Worm (Caenorhabditis elegans) whole organism, L1 larva: ENCODE data around the gene bre-3.

Source experiments
- F16B12.6 ChIP-seq: fragments of 150-350 bp; optimal IDR thresholded peaks from 2 replicates; lab custom pipeline; 2014; ENCODE audit warnings: missing biosample characterization, missing genetic modification characterization
- Y116A8C.19 ChIP-seq: sonication (generic microtip); optimal IDR thresholded peaks from 2 replicates; lab custom pipeline; 2016; ENCODE audit warnings: missing compliant biosample characterization, missing genetic modification characterization, borderline replicate concordance
- aha-1 ChIP-seq: fragments of 150-350 bp; optimal IDR thresholded peaks from 2 replicates; lab custom pipeline; 2014; ENCODE audit warnings: missing biosample characterization, missing genetic modification characterization
- aly-2 ChIP-seq: fragments of 150-350 bp; optimal IDR thresholded peaks from 2 replicates; lab custom pipeline; 2014; ENCODE audit warnings: missing biosample characterization, missing genetic modification characterization
- ceh-63 ChIP-seq: fragments of 200-800 bp; sonication (Bioruptor generic); optimal IDR thresholded peaks from 2 replicates; lab custom pipeline; 2018; ENCODE audit warnings: mild to moderate bottlenecking, missing genetic modification characterization, missing compliant biosample characterization
- ceh-82 ChIP-seq, 3 experiments: fragments of 150-350 bp in 1 of 3; sonication (generic microtip) in 2 of 3; optimal IDR thresholded peaks; 2 replicates each; lab custom pipeline; 2014 to 2017; ENCODE audit warnings: missing biosample characterization in 3 of 3, missing genetic modification characterization in 3 of 3
- ceh-90 ChIP-seq: sonication (generic microtip); optimal IDR thresholded peaks from 2 replicates; lab custom pipeline; 2016; ENCODE audit warnings: missing genetic modification characterization, missing compliant biosample characterization
- ces-1 ChIP-seq: fragments of 150-350 bp; optimal IDR thresholded peaks from 2 replicates; lab custom pipeline; 2014; ENCODE audit warnings: missing biosample characterization, missing genetic modification reagents, missing genetic modification characterization
- dsc-1 ChIP-seq: sonication (generic microtip); optimal IDR thresholded peaks from 2 replicates; lab custom pipeline; 2016; ENCODE audit warnings: mild to moderate bottlenecking, missing genetic modification characterization, missing compliant biosample characterization
- efl-1 ChIP-seq, 4 experiments: fragments of 150-350 bp; optimal IDR thresholded peaks in 3 of 4; peaks in 1 of 4; 1 replicate in 1 of 4; 2 replicates in 3 of 4; lab custom pipeline; 2014; ENCODE audit warnings: missing biosample characterization in 2 of 4, missing genetic modification characterization in 2 of 4, missing genetic modification reagents in 2 of 4
- efl-3 ChIP-seq: fragments of 200-800 bp; sonication (Bioruptor generic); optimal IDR thresholded peaks from 2 replicates; lab custom pipeline; 2018; ENCODE audit warnings: mild to moderate bottlenecking, missing genetic modification characterization, missing compliant biosample characterization
- egl-13 ChIP-seq: sonication (generic microtip); optimal IDR thresholded peaks from 2 replicates; lab custom pipeline; 2016; ENCODE audit warnings: missing genotype, missing genetic modification reagents, missing genetic modification characterization, missing compliant biosample characterization
- elt-2 ChIP-seq: sonication (generic microtip); optimal IDR thresholded peaks from 2 replicates; lab custom pipeline; 2016; ENCODE audit warnings: missing genetic modification characterization, mild to moderate bottlenecking, inconsistent platforms, missing compliant biosample characterization, missing genetic modification reagents
- ets-5 ChIP-seq: fragments of 200-800 bp; sonication (Bioruptor generic); IDR thresholded peaks from 2 replicates; pipeline ENCODE4 v1.3.6; 2022; ENCODE audit warnings: missing genetic modification characterization, missing compliant biosample characterization
- fkh-8 ChIP-seq: sonication (generic microtip); optimal IDR thresholded peaks from 2 replicates; lab custom pipeline; 2016; ENCODE audit warnings: mild to moderate bottlenecking, missing genetic modification characterization, missing compliant biosample characterization
- fos-1 ChIP-seq: fragments of 150-350 bp; optimal IDR thresholded peaks from 2 replicates; lab custom pipeline; 2014; ENCODE audit warnings: missing biosample characterization, missing genetic modification characterization
- hlh-17 ChIP-seq: fragments of 200-800 bp; sonication (Bioruptor generic); optimal IDR thresholded peaks from 2 replicates; lab custom pipeline; 2018; ENCODE audit warnings: missing genetic modification characterization, mild to moderate bottlenecking, missing compliant biosample characterization, moderate library complexity, borderline replicate concordance
- hlh-4 ChIP-seq: sonication (generic microtip); optimal IDR thresholded peaks from 2 replicates; lab custom pipeline; 2016; ENCODE audit warnings: mild to moderate bottlenecking, missing genetic modification characterization, missing compliant biosample characterization
- irx-1 ChIP-seq: sonication (generic microtip); optimal IDR thresholded peaks from 2 replicates; lab custom pipeline; 2016; ENCODE audit warnings: missing genetic modification characterization, missing compliant biosample characterization
- isw-1 ChIP-seq: fragments of 200-800 bp; sonication (Bioruptor generic); IDR thresholded peaks from 2 replicates; pipeline ENCODE4 v1.3.6; 2022; ENCODE audit warnings: missing genetic modification characterization, missing compliant biosample characterization
- jun-1 ChIP-seq: fragments of 150-350 bp; optimal IDR thresholded peaks from 2 replicates; lab custom pipeline; 2014; ENCODE audit warnings: missing biosample characterization, missing genetic modification reagents, missing genetic modification characterization
- lin-13 ChIP-seq: fragments of 150-350 bp; optimal IDR thresholded peaks from 2 replicates; lab custom pipeline; 2014; ENCODE audit warnings: missing biosample characterization, missing genetic modification reagents, missing genetic modification characterization
- lin-15B ChIP-seq: fragments of 150-350 bp; sonication (generic microtip); optimal IDR thresholded peaks from 3 replicates; lab custom pipeline; 2014; ENCODE audit warnings: missing biosample characterization, missing genetic modification characterization
- lin-35 ChIP-seq, 2 experiments: fragments of 150-350 bp; optimal IDR thresholded peaks; 2 replicates each; lab custom pipeline; 2014; ENCODE audit warnings: missing biosample characterization in 2 of 2, missing genetic modification characterization in 2 of 2, missing genetic modification reagents in 2 of 2
- lsy-2 ChIP-seq, 2 experiments: fragments of 150-350 bp; optimal IDR thresholded peaks; 2 replicates each; lab custom pipeline; 2014; ENCODE audit warnings: missing biosample characterization in 2 of 2, missing genetic modification characterization in 2 of 2
- mdl-1 ChIP-seq, 2 experiments: fragments of 150-350 bp; optimal IDR thresholded peaks; 2 replicates each; lab custom pipeline; 2014 to 2017; ENCODE audit warnings: missing biosample characterization in 2 of 2, missing genetic modification characterization in 2 of 2, inconsistent platforms in 1 of 2
- nhr-12 ChIP-seq: sonication (generic microtip); optimal IDR thresholded peaks from 2 replicates; lab custom pipeline; 2017; ENCODE audit warnings: missing biosample characterization, missing genetic modification characterization
- nhr-20 ChIP-seq: sonication (generic microtip); optimal IDR thresholded peaks from 2 replicates; lab custom pipeline; 2016; ENCODE audit warnings: mild to moderate bottlenecking, missing genetic modification characterization, missing compliant biosample characterization
- nhr-28 ChIP-seq: fragments of 150-350 bp; optimal IDR thresholded peaks from 2 replicates; lab custom pipeline; 2014; ENCODE audit warnings: missing biosample characterization, missing genetic modification characterization
- nhr-76 ChIP-seq: sonication (generic microtip); optimal IDR thresholded peaks from 2 replicates; lab custom pipeline; 2017; ENCODE audit warnings: missing biosample characterization, missing genetic modification characterization
- nhr-84 ChIP-seq: sonication (generic microtip); optimal IDR thresholded peaks from 2 replicates; lab custom pipeline; 2017; ENCODE audit warnings: missing biosample characterization, missing genetic modification characterization
- nhr-90 ChIP-seq: sonication (generic microtip); optimal IDR thresholded peaks from 2 replicates; lab custom pipeline; 2016; ENCODE audit warnings: mild to moderate bottlenecking, missing genetic modification characterization, missing compliant biosample characterization; ENCODE audit not compliant: poor library complexity
- pqm-1 ChIP-seq: sonication (generic microtip); optimal IDR thresholded peaks from 3 replicates; lab custom pipeline; 2017; ENCODE audit warnings: missing biosample characterization, missing genetic modification characterization
- rnt-1 ChIP-seq: sonication (generic microtip); optimal IDR thresholded peaks from 2 replicates; lab custom pipeline; 2016; ENCODE audit warnings: mild to moderate bottlenecking, missing genetic modification characterization, moderate library complexity, missing compliant biosample characterization
- sptf-1 ChIP-seq: fragments of 150-350 bp; optimal IDR thresholded peaks from 2 replicates; lab custom pipeline; 2014; ENCODE audit warnings: missing biosample characterization, missing genetic modification characterization
- swsn-7 ChIP-seq: sonication (generic microtip); optimal IDR thresholded peaks from 2 replicates; lab custom pipeline; 2016; ENCODE audit warnings: missing genetic modification characterization, missing compliant biosample characterization
- tbx-2 ChIP-seq: sonication (generic microtip); optimal IDR thresholded peaks from 2 replicates; lab custom pipeline; 2016; ENCODE audit warnings: missing genetic modification characterization, missing compliant biosample characterization
- tlp-1 ChIP-seq: fragments of 150-350 bp; optimal IDR thresholded peaks from 2 replicates; lab custom pipeline; 2014; ENCODE audit warnings: missing biosample characterization, missing genetic modification characterization
- unc-130 ChIP-seq: fragments of 150-350 bp; optimal IDR thresholded peaks from 2 replicates; lab custom pipeline; 2017; ENCODE audit warnings: missing biosample characterization, missing genetic modification characterization, inconsistent platforms
- unc-86 ChIP-seq: sonication (generic microtip); optimal IDR thresholded peaks from 2 replicates; lab custom pipeline; 2016; ENCODE audit warnings: missing genetic modification characterization, missing compliant biosample characterization
- unc-98 ChIP-seq: fragments of 200-800 bp; sonication (Bioruptor generic); IDR thresholded peaks from 2 replicates; pipeline ENCODE4 v1.3.6; 2022; ENCODE audit warnings: missing genetic modification characterization, missing compliant biosample characterization
- vab-15 ChIP-seq: sonication (generic microtip); optimal IDR thresholded peaks from 2 replicates; lab custom pipeline; 2017; ENCODE audit warnings: missing genotype, mild to moderate bottlenecking, missing genetic modification characterization, missing compliant biosample characterization
- zag-1 ChIP-seq: fragments of 150-350 bp; optimal IDR thresholded peaks from 2 replicates; lab custom pipeline; 2014; ENCODE audit warnings: missing biosample characterization, missing genetic modification characterization
- zip-4 ChIP-seq: fragments of 200-800 bp; sonication (Bioruptor generic); optimal IDR thresholded peaks from 2 replicates; lab custom pipeline; 2018; ENCODE audit warnings: mild to moderate bottlenecking, missing genetic modification characterization, moderate library complexity, missing compliant biosample characterization

The bre-3 gene

ce11 chrIII:9489798-9490197 lies 4.5 kb upstream of the bre-3 start:
- TF ChIP-seq efl-1 (optimal IDR thresholded peaks at IDR 0.05; lab: Kevin White, UChicago) (no peak), efl-1 (GFP tag; optimal IDR thresholded peaks at IDR 0.05 in 1 of 2; lab: Kevin White, UChicago) (peak in 1 of 2 experiments; percentile 91), elt-2 (tag; lab: Kevin White, UChicago) (no peak)

DNA sequence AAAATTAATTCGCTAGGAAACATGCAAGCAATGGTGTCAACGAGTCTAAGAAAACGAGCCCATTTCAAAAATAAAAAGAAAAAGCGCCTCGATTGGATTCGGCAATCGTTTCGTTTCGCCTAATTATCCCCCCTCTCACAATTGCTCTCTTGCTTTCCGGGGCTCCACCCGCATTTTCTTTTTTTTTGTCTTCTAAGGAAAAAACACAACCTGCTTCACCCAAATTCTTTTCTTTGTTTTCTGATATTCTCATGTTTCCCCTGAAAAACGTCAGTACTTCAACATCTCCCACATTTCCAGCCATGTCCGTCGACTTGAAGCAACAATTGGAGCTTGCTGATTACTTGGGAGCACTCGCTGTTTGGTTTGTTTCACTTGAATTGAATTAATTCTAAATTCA lies 3.2 kb upstream of the bre-3 start, which contains the start of gene nlp-36:
nlp-36 (plus strand) TSS at position 301 of the 400 bp plus-strand sequence.
- no peak for TF ChIP-seq dsc-1 (tag; lab: Kevin White, UChicago)
- TF ChIP-seq lin-35 (GFP tag; optimal IDR thresholded peaks at IDR 0.05; lab: Kevin White, UChicago): no peak
- no peak for TF ChIP-seq zag-1 (tag; lab: Kevin White, UChicago)
- TF ChIP-seq lin-15B (tag; lab: Kevin White, UChicago): no peak
- no peak for TF ChIP-seq tbx-2
- TF ChIP-seq egl-13 (tag; lab: Kevin White, UChicago): no peak

DNA sequence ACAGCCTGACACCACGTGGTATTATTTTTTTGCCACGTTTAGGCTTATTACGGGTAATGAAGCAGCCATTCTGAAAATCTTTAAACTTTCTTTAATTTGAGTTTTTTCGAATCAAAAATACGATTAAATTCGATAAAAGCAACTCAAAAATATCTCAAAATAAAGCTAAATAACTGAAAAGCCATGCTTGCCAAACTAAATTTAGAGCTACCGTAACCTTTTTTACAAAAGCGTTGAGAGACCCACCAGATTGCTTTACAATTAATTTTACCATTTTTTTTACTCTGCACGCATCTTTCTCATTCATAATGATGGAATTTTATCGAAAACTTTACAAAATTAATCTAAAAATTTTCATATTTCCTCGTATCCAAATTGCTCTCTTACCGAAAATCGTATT lies 2.8 kb upstream of the bre-3 start:
- TF ChIP-seq hlh-4 (tag; lab: Kevin White, UChicago) (no peak), F16B12.6 (tag; lab: Kevin White, UChicago) (no peak), tbx-2 (no peak), tlp-1 (no peak), nhr-20 (no peak), egl-13 (tag; lab: Kevin White, UChicago) (no peak), nhr-28 (no peak), ceh-82 (tag; optimal IDR thresholded peaks at IDR 0.05; lab: Kevin White, UChicago) (no peak), fos-1 (tag; lab: Kevin White, UChicago) (no peak), pqm-1 (tag; lab: Kevin White, UChicago) (no peak), isw-1 (GFP tag; lab: Robert Waterston, UW) (no peak), nhr-76 (tag; lab: Kevin White, UChicago) (no peak), fkh-8 (tag; lab: Kevin White, UChicago) (no peak), unc-130 (tag; lab: Kevin White, UChicago) (no peak), hlh-17 (no peak), unc-86 (tag; lab: Kevin White, UChicago) (no peak), sptf-1 (tag; lab: Kevin White, UChicago) (no peak), unc-98 (no peak), ceh-90 (no peak), vab-15 (tag; lab: Kevin White, UChicago) (no peak)

DNA sequence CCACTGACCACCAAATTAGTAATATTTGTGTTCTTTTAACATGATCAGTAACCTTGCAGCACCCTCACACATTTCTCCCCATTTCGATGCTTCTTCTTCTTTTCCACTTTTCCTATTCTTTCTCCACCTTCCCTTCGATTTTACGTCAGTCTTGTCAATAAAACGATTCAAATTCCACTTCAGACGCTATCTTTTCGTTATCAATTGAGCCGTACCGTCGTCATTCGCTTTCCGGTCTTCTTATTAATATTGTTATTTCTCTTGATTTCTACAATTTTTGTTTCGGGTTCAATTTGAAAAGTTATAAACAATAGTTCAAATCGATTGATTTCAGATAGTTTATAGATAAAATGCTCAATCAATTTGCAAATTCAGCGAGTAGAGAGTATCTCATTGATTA lies 2.2 kb upstream of the bre-3 start:
- peak; percentile 6 for TF ChIP-seq elt-2 (tag; lab: Kevin White, UChicago)
- TF ChIP-seq Y116A8C.19 (tag; lab: Kevin White, UChicago): no peak
- TF ChIP-seq ceh-63 (GFP tag; lab: Kevin White, UChicago): no peak
- no peak for TF ChIP-seq lin-13 (GFP tag; lab: Kevin White, UChicago)
- TF ChIP-seq tlp-1: no peak
- no peak for TF ChIP-seq aly-2 (tag; lab: Kevin White, UChicago)
- TF ChIP-seq zip-4 (GFP tag; lab: Kevin White, UChicago): no peak
- TF ChIP-seq zag-1 (tag; lab: Kevin White, UChicago): no peak
- no peak for TF ChIP-seq vab-15 (tag; lab: Kevin White, UChicago)

- peak; percentile 37 for TF ChIP-seq lin-15B (tag; lab: Kevin White, UChicago)
- no peak for TF ChIP-seq jun-1 (tag; lab: Kevin White, UChicago)
- peak; percentile 27 for TF ChIP-seq swsn-7 (tag; lab: Kevin White, UChicago)
- no peak for TF ChIP-seq unc-98
- TF ChIP-seq ceh-90: no peak
- TF ChIP-seq nhr-90 (tag; lab: Kevin White, UChicago): no peak
- no peak for TF ChIP-seq pqm-1 (tag; lab: Kevin White, UChicago)
- peak; percentile 19 for TF ChIP-seq irx-1 (tag; lab: Kevin White, UChicago)
- TF ChIP-seq lsy-2 (tag; optimal IDR thresholded peaks at IDR 0.05; lab: Kevin White, UChicago): peak in 1 of 2 experiments; percentile 64
- TF ChIP-seq ceh-82 (tag; optimal IDR thresholded peaks at IDR 0.05; lab: Kevin White, UChicago): peak in 1 of 3 experiments; percentile 49
- TF ChIP-seq isw-1 (GFP tag; lab: Robert Waterston, UW): peak; percentile 15
- TF ChIP-seq ces-1 (GFP tag; lab: Kevin White, UChicago): no peak
- no peak for TF ChIP-seq efl-3 (GFP tag; lab: Kevin White, UChicago)
- TF ChIP-seq vab-15 (tag; lab: Kevin White, UChicago): no peak
- TF ChIP-seq zag-1 (tag; lab: Kevin White, UChicago): no peak
- TF ChIP-seq ceh-63 (GFP tag; lab: Kevin White, UChicago): no peak
- TF ChIP-seq ets-5 (GFP tag; lab: Robert Waterston, UW): no peak
- no peak for TF ChIP-seq fos-1 (tag; lab: Kevin White, UChicago)
- TF ChIP-seq nhr-12 (tag; lab: Kevin White, UChicago): no peak
- no peak for TF ChIP-seq aha-1 (tag; lab: Kevin White, UChicago)
- peak; percentile 40 for TF ChIP-seq rnt-1 (tag; lab: Kevin White, UChicago)
- no peak for TF ChIP-seq nhr-84 (tag; lab: Kevin White, UChicago)
- TF ChIP-seq Y116A8C.19 (tag; lab: Kevin White, UChicago): no peak
- no peak for TF ChIP-seq mdl-1 (tag; optimal IDR thresholded peaks at IDR 0.05; lab: Kevin White, UChicago)
These were observed 1.6 kb downstream of the bre-3 start for ce11 chrIII:9483716-9484115.
